Worm (Caenorhabditis elegans) whole organism, late embryonic: ENCODE results near the gene twk-7.

Experiments
- C08G9.2 ChIP-seq: sonication (generic microtip); optimal IDR thresholded peaks from 2 replicates; lab custom pipeline; 2016; ENCODE audit warnings: mild to moderate bottlenecking, missing genetic modification characterization, moderate library complexity, missing compliant biosample characterization
- C38D4.7 ChIP-seq: fragments of 200-800 bp; sonication (Bioruptor generic); optimal IDR thresholded peaks from 2 replicates; lab custom pipeline; 2018; ENCODE audit warnings: mild to moderate bottlenecking, missing genetic modification characterization, moderate library complexity, missing compliant biosample characterization
- F13H6.1 ChIP-seq: sonication (generic microtip); optimal IDR thresholded peaks from 2 replicates; lab custom pipeline; 2016; ENCODE audit warnings: missing genetic modification characterization, missing compliant biosample characterization
- K09A11.1 ChIP-seq: sonication (generic microtip); optimal IDR thresholded peaks from 2 replicates; lab custom pipeline; 2017; ENCODE audit warnings: antibody characterized with exemption, mild to moderate bottlenecking, missing genetic modification characterization, missing compliant biosample characterization; ENCODE audit not compliant: insufficient read depth
- T23F11.4 ChIP-seq: fragments of 200-800 bp; sonication (Bioruptor generic); optimal IDR thresholded peaks from 2 replicates; lab custom pipeline; 2018; ENCODE audit warnings: mild to moderate bottlenecking, missing genetic modification characterization, missing compliant biosample characterization
- ama-1 ChIP-seq: fragments of 150-350 bp; optimal IDR thresholded peaks from 2 replicates; lab custom pipeline; 2014
- ceh-18 ChIP-seq: sonication (generic microtip); optimal IDR thresholded peaks from 2 replicates; lab custom pipeline; 2016; ENCODE audit warnings: missing genetic modification characterization, missing compliant biosample characterization
- ceh-19 ChIP-seq: fragments of 200-800 bp; sonication (Bioruptor generic); optimal IDR thresholded peaks from 2 replicates; lab custom pipeline; 2018; ENCODE audit warnings: mild to moderate bottlenecking, missing genetic modification characterization, missing compliant biosample characterization
- ceh-22 ChIP-seq: sonication (generic microtip); optimal IDR thresholded peaks from 2 replicates; lab custom pipeline; 2017; ENCODE audit warnings: missing biosample characterization, missing genetic modification characterization
- ceh-30 ChIP-seq: fragments of 150-350 bp; optimal IDR thresholded peaks from 2 replicates; lab custom pipeline; 2014; ENCODE audit warnings: missing biosample characterization, missing genetic modification characterization
- ceh-31 ChIP-seq: sonication (generic microtip); optimal IDR thresholded peaks from 2 replicates; lab custom pipeline; 2016; ENCODE audit warnings: missing genetic modification characterization, missing compliant biosample characterization
- ceh-34 ChIP-seq: sonication (generic microtip); optimal IDR thresholded peaks from 2 replicates; lab custom pipeline; 2016; ENCODE audit warnings: mild to moderate bottlenecking, missing genetic modification characterization, missing compliant biosample characterization
- ceh-45 ChIP-seq: fragments of 200-800 bp; sonication (Bioruptor generic); IDR thresholded peaks from 2 replicates; pipeline ENCODE4 v1.3.6; 2022; ENCODE audit warnings: missing genetic modification reagents, missing genetic modification characterization, missing compliant biosample characterization
- ceh-6 ChIP-seq: fragments of 200-800 bp; sonication (Bioruptor generic); optimal IDR thresholded peaks from 2 replicates; lab custom pipeline; 2018; ENCODE audit warnings: mild to moderate bottlenecking, missing genetic modification characterization, missing compliant biosample characterization
- dmd-4 ChIP-seq: sonication (generic microtip); optimal IDR thresholded peaks from 2 replicates; lab custom pipeline; 2016; ENCODE audit warnings: borderline replicate concordance, missing genetic modification characterization, missing compliant biosample characterization
- dve-1 ChIP-seq: sonication (generic microtip); optimal IDR thresholded peaks from 2 replicates; lab custom pipeline; 2017; ENCODE audit warnings: antibody characterized with exemption, mild to moderate bottlenecking, missing genetic modification characterization, missing compliant biosample characterization
- elt-2 ChIP-seq: sonication (generic microtip); optimal IDR thresholded peaks from 2 replicates; lab custom pipeline; 2016; ENCODE audit warnings: missing genetic modification reagents, missing genetic modification characterization, missing compliant biosample characterization
- fkh-10 ChIP-seq: fragments of 150-350 bp; optimal IDR thresholded peaks from 2 replicates; lab custom pipeline; 2014; ENCODE audit warnings: missing biosample characterization, missing genetic modification reagents, missing genetic modification characterization
- gmeb-2 ChIP-seq: sonication (generic microtip); optimal IDR thresholded peaks from 2 replicates; lab custom pipeline; 2016; ENCODE audit warnings: missing genetic modification characterization, inconsistent platforms, missing compliant biosample characterization
- hlh-30 ChIP-seq: sonication (generic microtip); optimal IDR thresholded peaks from 2 replicates; lab custom pipeline; 2017; ENCODE audit warnings: antibody characterized with exemption, missing genetic modification characterization, missing compliant biosample characterization; ENCODE audit not compliant: insufficient read depth
- hlh-8 ChIP-seq: sonication (generic microtip); optimal IDR thresholded peaks from 2 replicates; lab custom pipeline; 2016; ENCODE audit warnings: missing genotype, missing genetic modification characterization, missing compliant biosample characterization
- lim-6 ChIP-seq: sonication (generic microtip); optimal IDR thresholded peaks from 2 replicates; lab custom pipeline; 2016; ENCODE audit warnings: missing genetic modification characterization, missing compliant biosample characterization
- madf-2 ChIP-seq: sonication (generic microtip); optimal IDR thresholded peaks from 2 replicates; lab custom pipeline; 2017; ENCODE audit warnings: missing genetic modification characterization, missing compliant biosample characterization
- mec-3 ChIP-seq: sonication (generic microtip); optimal IDR thresholded peaks from 2 replicates; lab custom pipeline; 2016; ENCODE audit warnings: borderline replicate concordance, missing genetic modification characterization, missing compliant biosample characterization
- nfya-1 ChIP-seq: sonication (generic microtip); optimal IDR thresholded peaks from 2 replicates; lab custom pipeline; 2017; ENCODE audit warnings: missing genetic modification characterization, mild to moderate bottlenecking, missing compliant biosample characterization, antibody characterized with exemption, moderate library complexity
- nhr-11 ChIP-seq: fragments of 150-350 bp; optimal IDR thresholded peaks from 2 replicates; lab custom pipeline; 2014; ENCODE audit warnings: missing biosample characterization, missing genetic modification characterization
- npax-4 ChIP-seq: sonication (generic microtip); optimal IDR thresholded peaks from 2 replicates; lab custom pipeline; 2016; ENCODE audit warnings: missing genetic modification characterization, missing compliant biosample characterization
- pat-9 ChIP-seq: fragments of 200-800 bp; sonication (Bioruptor generic); optimal IDR thresholded peaks from 2 replicates; lab custom pipeline; 2018; ENCODE audit warnings: mild to moderate bottlenecking, missing genetic modification characterization, moderate library complexity, missing compliant biosample characterization
- pax-1 ChIP-seq: fragments of 150-350 bp; optimal IDR thresholded peaks from 2 replicates; lab custom pipeline; 2014; ENCODE audit warnings: missing biosample characterization, missing genetic modification characterization
- pha-2 ChIP-seq: sonication (generic microtip); optimal IDR thresholded peaks from 2 replicates; lab custom pipeline; 2017; ENCODE audit warnings: mild to moderate bottlenecking, missing genetic modification characterization, missing compliant biosample characterization
- pros-1 ChIP-seq: fragments of 150-350 bp; optimal IDR thresholded peaks from 2 replicates; lab custom pipeline; 2014; ENCODE audit warnings: missing biosample characterization, missing genetic modification reagents, missing genetic modification characterization
- ref-2 ChIP-seq: sonication (generic microtip); optimal IDR thresholded peaks from 2 replicates; lab custom pipeline; 2016; ENCODE audit warnings: missing genetic modification characterization, missing compliant biosample characterization
- rnt-1 ChIP-seq: sonication (generic microtip); optimal IDR thresholded peaks from 2 replicates; lab custom pipeline; 2016; ENCODE audit warnings: missing genetic modification characterization, missing compliant biosample characterization
- sdc-2 ChIP-seq: sonication (generic microtip); optimal IDR thresholded peaks from 2 replicates; lab custom pipeline; 2016; ENCODE audit warnings: missing genotype, missing genetic modification characterization, missing compliant biosample characterization
- sox-2 ChIP-seq: fragments of 200-800 bp; sonication (Bioruptor generic); IDR thresholded peaks from 2 replicates; pipeline ENCODE4 v1.3.6; 2022; ENCODE audit warnings: missing genetic modification reagents, missing genetic modification characterization, missing compliant biosample characterization
- sox-4 ChIP-seq: sonication (generic microtip); optimal IDR thresholded peaks from 2 replicates; lab custom pipeline; 2017; ENCODE audit warnings: mild to moderate bottlenecking, missing genetic modification characterization, inconsistent platforms, missing compliant biosample characterization
- tbx-2 ChIP-seq: sonication (generic microtip); optimal IDR thresholded peaks from 2 replicates; lab custom pipeline; 2016; ENCODE audit warnings: missing genetic modification characterization, missing compliant biosample characterization
- ttx-3 ChIP-seq: sonication (generic microtip); optimal IDR thresholded peaks from 2 replicates; lab custom pipeline; 2016; ENCODE audit warnings: missing genetic modification reagents, missing genetic modification characterization, missing compliant biosample characterization
- unc-3 ChIP-seq, 2 experiments: fragments of 200-800 bp in 1 of 2; sonication (Bioruptor generic) in 1 of 2; sonication (generic microtip) in 1 of 2; conservative IDR thresholded peaks in 1 of 2; optimal IDR thresholded peaks in 1 of 2; 2 replicates each; pipeline versions ENCODE4 v1.3.6 to Lab custom; 2016 to 2022; ENCODE audit warnings: missing compliant biosample characterization in 2 of 2, missing genetic modification characterization in 2 of 2, missing genetic modification reagents in 1 of 2
- unc-55 ChIP-seq: sonication (generic microtip); optimal IDR thresholded peaks from 2 replicates; lab custom pipeline; 2017; ENCODE audit warnings: missing biosample characterization, missing genetic modification reagents, missing genetic modification characterization
- unc-86 ChIP-seq: sonication (generic microtip); optimal IDR thresholded peaks from 2 replicates; lab custom pipeline; 2016; ENCODE audit warnings: missing genetic modification characterization, missing compliant biosample characterization

The twk-7 gene

DNA sequence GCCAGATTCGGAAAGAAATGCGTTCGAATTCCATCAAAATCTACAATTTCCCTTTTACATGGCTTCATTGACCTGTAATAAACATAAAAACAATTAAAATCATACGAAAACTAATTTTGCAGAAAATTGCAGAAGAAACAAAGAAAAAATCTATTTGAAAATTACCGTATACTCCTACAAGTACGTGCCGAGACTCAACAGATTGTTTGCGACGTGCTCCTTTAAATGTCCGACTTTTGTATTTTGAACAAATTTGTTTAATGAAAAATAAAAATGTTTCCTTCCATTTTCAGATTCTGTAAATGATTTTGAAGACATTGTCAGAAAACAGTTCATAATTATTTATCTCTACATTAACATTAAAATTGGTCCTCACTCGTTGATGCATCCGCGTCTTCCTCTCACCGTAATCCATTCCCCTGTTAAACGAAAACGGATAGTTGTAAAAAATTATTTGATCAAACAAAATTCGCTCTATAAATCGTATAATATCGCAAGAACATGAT is 31.5 kb upstream of the twk-7 start, which contains the start of gene pgl-2:
TSS of gene pgl-2 (minus strand) at position 456 of the 506 bp plus-strand sequence.
- TF ChIP-seq sox-4 (no peak), fkh-10 (no peak), gmeb-2 (tag; lab: Kevin White, UChicago) (no peak), nfya-1 (tag; lab: Kevin White, UChicago) (no peak), dve-1 (no peak), ceh-19 (GFP tag; lab: Kevin White, UChicago) (no peak), T23F11.4 (no peak), pha-2 (tag; lab: Kevin White, UChicago) (no peak), unc-86 (tag; lab: Kevin White, UChicago) (no peak), dmd-4 (tag; lab: Kevin White, UChicago) (no peak), ceh-30 (no peak), nhr-11 (tag; lab: Kevin White, UChicago) (no peak), hlh-8 (tag; lab: Kevin White, UChicago) (no peak), ref-2 (tag; lab: Kevin White, UChicago) (no peak), ama-1 (lab: Kevin White, UChicago) (no peak), madf-2 (tag; lab: Kevin White, UChicago) (no peak)

ce11 chrIII:8668717-8669116 is 25.2 kb upstream of the twk-7 start:
- TF ChIP-seq dmd-4 (tag; lab: Kevin White, UChicago), result no peak
- peak; percentile 11 for TF ChIP-seq unc-55 (GFP tag; lab: Kevin White, UChicago)
- TF ChIP-seq tbx-2 (tag; lab: Kevin White, UChicago), result no peak
- TF ChIP-seq unc-86 (tag; lab: Kevin White, UChicago), result no peak
- no peak for TF ChIP-seq sdc-2

DNA sequence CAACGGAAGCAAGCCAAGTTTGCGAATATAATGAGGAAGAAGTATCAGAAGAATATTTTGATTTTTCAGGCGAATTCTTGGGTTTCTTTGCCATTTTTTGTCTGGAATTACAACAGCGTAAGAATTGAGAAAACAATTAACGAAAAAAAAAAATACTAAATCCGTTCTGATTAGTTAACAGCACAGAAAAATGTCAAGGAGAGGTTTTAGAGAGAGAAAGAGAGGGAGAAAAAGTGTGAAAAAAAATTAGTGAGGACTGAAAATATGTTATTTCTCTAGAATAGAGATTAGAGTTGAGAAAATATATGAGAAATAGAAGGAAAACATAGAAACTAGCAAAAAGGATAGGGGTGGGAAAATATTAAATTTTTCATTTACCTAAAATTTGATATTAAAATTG is 23.8 kb upstream of the twk-7 start, which contains the start of gene dpy-19:
TSS of gene dpy-19 (minus strand) at position 101 of the 400 bp plus-strand sequence.
- TF ChIP-seq rnt-1 (tag; lab: Kevin White, UChicago), result no peak
- TF ChIP-seq ceh-22 (tag; lab: Kevin White, UChicago), result no peak
- no peak for TF ChIP-seq ama-1 (lab: Kevin White, UChicago)
- no peak for TF ChIP-seq ceh-6 (GFP tag; lab: Kevin White, UChicago)
- TF ChIP-seq ttx-3 (tag; lab: Kevin White, UChicago), result no peak
- TF ChIP-seq C38D4.7, result no peak

- peak; percentile 21 for TF ChIP-seq hlh-30 (tag; lab: Kevin White, UChicago)
- TF ChIP-seq ceh-45 (GFP tag; lab: Robert Waterston, UW), result no peak
- TF ChIP-seq mec-3 (tag; lab: Kevin White, UChicago), result no peak
- TF ChIP-seq, all 69 proteins: peak for 1
Observed at ce11 chrIII:8664897-8665388, 21.4 kb upstream of the twk-7 start, which contains the start of gene F22B7.1. TSS of gene F22B7.1 (plus strand) at chrIII:8665338.

ce11 chrIII:8663143-8663542 is 19.6 kb upstream of the twk-7 start:
- no peak for TF ChIP-seq K09A11.1
- TF ChIP-seq lim-6 (tag; lab: Kevin White, UChicago), result no peak
- peak; percentile 49 for TF ChIP-seq pros-1 (tag; lab: Kevin White, UChicago)

DNA sequence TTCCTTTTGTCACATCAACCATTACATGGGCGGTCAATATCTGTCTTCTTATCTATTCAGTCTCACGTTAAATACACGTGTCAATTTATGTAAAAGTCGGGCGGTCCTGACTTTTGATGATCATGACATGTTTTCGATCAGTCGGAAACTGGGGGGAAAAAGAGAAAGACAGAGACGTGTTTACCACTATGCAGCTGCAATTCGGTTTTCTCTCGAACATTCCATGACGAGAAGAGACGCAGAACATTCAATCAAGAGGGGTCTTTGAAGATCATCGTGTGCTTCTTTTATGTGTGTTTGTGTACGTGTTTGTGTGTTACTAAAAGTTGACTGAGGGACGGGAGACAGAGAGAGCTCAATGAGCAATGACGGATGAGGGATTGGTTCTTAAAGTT is 14.8 kb upstream of the twk-7 start:
- TF ChIP-seq C08G9.2 (tag; lab: Kevin White, UChicago), result no peak
- peak; percentile 78 for TF ChIP-seq tbx-2 (tag; lab: Kevin White, UChicago)
- no peak for TF ChIP-seq dmd-4 (tag; lab: Kevin White, UChicago)
- TF ChIP-seq unc-86 (tag; lab: Kevin White, UChicago), result no peak
- TF ChIP-seq sox-2 (GFP tag; lab: Robert Waterston, UW), result no peak
- TF ChIP-seq unc-3 (GFP tag; conservative IDR thresholded peaks at IDR 0.05; lab: Robert Waterston, UW), result no peak
- no peak for TF ChIP-seq unc-3 (tag; optimal IDR thresholded peaks at IDR 0.05; lab: Kevin White, UChicago)
- TF ChIP-seq madf-2 (tag; lab: Kevin White, UChicago), result no peak
- peak; percentile 96 for TF ChIP-seq ceh-18 (tag; lab: Kevin White, UChicago)
- TF ChIP-seq hlh-30 (tag; lab: Kevin White, UChicago), result peak; percentile 33
- TF ChIP-seq T23F11.4, result peak; percentile 42
- TF ChIP-seq ceh-34 (tag; lab: Kevin White, UChicago), result no peak
- peak; percentile 58 for TF ChIP-seq nfya-1 (tag; lab: Kevin White, UChicago)
- peak; percentile 69 for TF ChIP-seq elt-2 (tag; lab: Kevin White, UChicago)
- TF ChIP-seq pat-9 (tag; lab: Kevin White, UChicago), result no peak
- no peak for TF ChIP-seq npax-4 (tag; lab: Kevin White, UChicago)
- TF ChIP-seq ceh-31 (tag; lab: Kevin White, UChicago), result no peak
- TF ChIP-seq F13H6.1 (tag; lab: Kevin White, UChicago), result peak; percentile 72
- no peak for TF ChIP-seq nhr-11 (tag; lab: Kevin White, UChicago)
- no peak for TF ChIP-seq pax-1 (tag; lab: Kevin White, UChicago)
